Fruit fly (Drosophila melanogaster) whole organism, embryonic: ENCODE results near the gene lawc.

Experiments used
- CG15479 ChIP-seq: fragments of 200-800 bp; sonication (Bioruptor generic); optimal IDR thresholded peaks from 3 replicates; lab custom pipeline; 2019; ENCODE audit warnings: missing biosample characterization, mild to moderate bottlenecking, missing genetic modification characterization, moderate library complexity
- CG8478 ChIP-seq: fragments of >200 bp; optimal IDR thresholded peaks from 2 replicates; lab custom pipeline; 2018
- CG9727 ChIP-seq: fragments of 200-800 bp; sonication (Bioruptor generic); optimal IDR thresholded peaks from 3 replicates; lab custom pipeline; 2017; ENCODE audit warnings: missing biosample characterization, mild to moderate bottlenecking, missing genetic modification characterization
- NK7.1 ChIP-seq: fragments of 200-800 bp; sonication (Bioruptor generic); optimal IDR thresholded peaks from 3 replicates; lab custom pipeline; 2016; ENCODE audit warnings: missing biosample characterization, missing genetic modification characterization
- Stat92E ChIP-seq, 3 experiments: fragments of >200 bp in 2 of 3; fragments of 200-800 bp in 1 of 3; sonication (Bioruptor generic) in 1 of 3; optimal IDR thresholded peaks; 2 replicates each; lab custom pipeline; 2017 to 2019; ENCODE audit warnings: missing biosample characterization in 3 of 3, missing genetic modification characterization in 3 of 3, mild to moderate bottlenecking in 1 of 3, moderate library complexity in 1 of 3
- TFAM ChIP-seq: fragments of 200-800 bp; sonication (Bioruptor generic); optimal IDR thresholded peaks from 2 replicates; lab custom pipeline; 2017; ENCODE audit warnings: missing biosample characterization, missing genetic modification characterization, inconsistent platforms
- psq ChIP-seq: fragments of 200-800 bp; sonication (Bioruptor generic); optimal IDR thresholded peaks from 2 replicates; lab custom pipeline; 2017; ENCODE audit warnings: missing biosample characterization, missing genetic modification characterization
- trem ChIP-seq: fragments of 200-800 bp; optimal IDR thresholded peaks from 3 replicates; lab custom pipeline; 2019; ENCODE audit warnings: missing biosample characterization, mild to moderate bottlenecking, missing genetic modification characterization, moderate library complexity
- tx ChIP-seq: fragments of 200-800 bp; sonication (Bioruptor generic); optimal IDR thresholded peaks from 2 replicates; lab custom pipeline; 2016; ENCODE audit warnings: missing biosample characterization, missing genetic modification characterization
- usp ChIP-seq: fragments of >200 bp; optimal IDR thresholded peaks from 2 replicates; lab custom pipeline; 2017; ENCODE audit warnings: missing biosample characterization, missing genetic modification characterization

DNA sequence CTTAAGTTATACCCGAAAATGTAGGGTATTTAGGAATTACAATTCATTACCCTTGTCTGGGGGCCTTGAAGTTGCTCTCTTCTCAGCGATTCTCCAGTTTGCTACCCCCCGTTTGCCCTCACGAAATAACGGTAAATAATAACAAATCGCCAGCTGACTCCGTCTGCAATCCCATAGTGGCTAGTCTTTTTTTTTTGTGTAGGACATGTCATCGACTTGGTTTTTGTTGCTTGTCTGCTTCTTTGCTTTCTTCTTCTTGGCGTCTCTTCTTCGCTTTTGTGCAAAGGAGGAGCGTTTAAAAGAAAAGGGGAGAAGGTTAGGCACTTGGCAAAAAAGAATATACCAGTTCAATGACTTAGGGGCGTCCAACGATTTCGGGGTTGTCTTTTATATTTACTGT is 4.8 kb upstream of the lawc start:
- TF ChIP-seq psq (GFP tag; lab: Kevin White, UChicago) (no peak), Stat92E (GFP tag; optimal IDR thresholded peaks at IDR 0.05; lab: Kevin White, UChicago) (no peak), TFAM (GFP tag; lab: Kevin White, UChicago) (no peak), trem (tag; lab: Kevin White, UChicago) (no peak), CG8478 (no peak), CG15479 (no peak), tx (no peak), NK7.1 (GFP tag; lab: Kevin White, UChicago) (no peak), usp (GFP tag; lab: Kevin White, UChicago) (no peak), CG9727 (GFP tag; lab: Kevin White, UChicago) (no peak)
